Fruit fly (Drosophila melanogaster): ENCODE results near the gene mnb.
A peak's percentile ranks its signal among the peaks of the same experiment; 100 is the strongest.

mnb gene

dm6 chrX:17878632-17879033 lies 8.4 kb downstream of the mnb start (continued):
- TF ChIP-seq CG32532 (GFP tag; IDR thresholded peaks at IDR 0.05) (peak; percentile 41; the same call in 1 of the 2 replicates), CG13123 (GFP tag; optimal IDR thresholded peaks at IDR 0.05) (no peak), CG10274 (GFP tag; optimal IDR thresholded peaks at IDR 0.05) (no peak), kah (GFP tag; optimal IDR thresholded peaks at IDR 0.05) (no peak), CG34376 (GFP tag; optimal IDR thresholded peaks at IDR 0.05) (no peak), ewg (GFP tag; optimal IDR thresholded peaks at IDR 0.05) (peak; percentile 50), ash1 (GFP tag; optimal IDR thresholded peaks at IDR 0.05) (no peak), pnt (GFP tag; optimal IDR thresholded peaks at IDR 0.05) (no peak), sd (tag; optimal IDR thresholded peaks at IDR 0.05) (peak; percentile 48), ci (GFP tag; IDR thresholded peaks at IDR 0.05) (no peak), CG9727 (GFP tag; optimal IDR thresholded peaks at IDR 0.05) (peak; percentile 25), Doc3 (GFP tag; IDR thresholded peaks at IDR 0.05; ENCODE audit: partially characterized antibody) (no peak), nom (GFP tag; optimal IDR thresholded peaks at IDR 0.05) (peak; percentile 67), CG10543 (GFP tag; optimal IDR thresholded peaks at IDR 0.05) (peak; percentile 21), Tbp (GFP tag; optimal IDR thresholded peaks at IDR 0.05) (no peak), Trl (optimal IDR thresholded peaks at IDR 0.05) (peak; percentile 86 to 91), Trl (GFP tag; optimal IDR thresholded peaks at IDR 0.05) (no peak), sc (optimal IDR thresholded peaks at IDR 0.05) (no peak), sc (GFP tag; optimal IDR thresholded peaks at IDR 0.05) (no peak), Hr51 (GFP tag; optimal IDR thresholded peaks at IDR 0.05) (no peak), Hr78 (GFP tag; optimal IDR thresholded peaks at IDR 0.05) (peak in 1 of 2 experiments; percentile 85), CG10267 (tag; optimal IDR thresholded peaks at IDR 0.05) (no peak), org-1 (GFP tag; optimal IDR thresholded peaks at IDR 0.05) (no peak), lilli (GFP tag; optimal IDR thresholded peaks at IDR 0.05) (no peak), Adf1 (GFP tag; IDR thresholded peaks at IDR 0.05) (peak; percentile 69), CG4820 (GFP tag; optimal IDR thresholded peaks at IDR 0.05) (no peak), MBD-R2 (GFP tag; IDR thresholded peaks at IDR 0.05) (no peak), CG17186 (GFP tag; optimal IDR thresholded peaks at IDR 0.05) (peak; percentile 56), klu (GFP tag; IDR thresholded peaks at IDR 0.05) (no peak), so (GFP tag; IDR thresholded peaks at IDR 0.05) (no peak), Ravus (GFP tag; IDR thresholded peaks at IDR 0.05) (no peak), dm (GFP tag; optimal IDR thresholded peaks at IDR 0.05) (peak; percentile 26), corto (GFP tag; optimal IDR thresholded peaks at IDR 0.05) (peak; percentile 59), CG13287 (GFP tag; IDR thresholded peaks at IDR 0.05; ENCODE audit: partially characterized antibody) (peak; percentile 35; the same call in 1 of the 2 replicates), CG3163 (GFP tag; optimal IDR thresholded peaks at IDR 0.05) (peak; percentile 74), abd-A (tag; optimal IDR thresholded peaks at IDR 0.05) (no peak), cg (GFP tag; optimal IDR thresholded peaks at IDR 0.05) (peak; percentile 91), cwo (GFP tag; optimal IDR thresholded peaks at IDR 0.05) (peak; percentile 86), gsb (GFP tag; IDR thresholded peaks at IDR 0.05) (no peak), CG2202 (tag; optimal IDR thresholded peaks at IDR 0.05) (no peak), Rx (GFP tag; IDR thresholded peaks at IDR 0.05) (no peak), chinmo (GFP tag; IDR thresholded peaks at IDR 0.05; ENCODE audit: partially characterized antibody) (peak; percentile 96), Dll (GFP tag; IDR thresholded peaks at IDR 0.05; ENCODE audit: partially characterized antibody) (peak; percentile 10; the same call in 1 of the 4 replicates), CG7786 (GFP tag; optimal IDR thresholded peaks at IDR 0.05) (no peak), CG31388 (GFP tag; optimal IDR thresholded peaks at IDR 0.05) (no peak), CG4707 (GFP tag; optimal IDR thresholded peaks at IDR 0.05) (no peak), run (tag; optimal IDR thresholded peaks at IDR 0.05) (no peak), CG8478 (optimal IDR thresholded peaks at IDR 0.05) (peak; percentile 46), CG10366 (GFP tag; IDR thresholded peaks at IDR 0.05) (no peak), MTF-1 (GFP tag; optimal IDR thresholded peaks at IDR 0.05; ENCODE audit: borderline replicate concordance) (no peak), ato (GFP tag; IDR thresholded peaks at IDR 0.05; ENCODE audit: partially characterized antibody) (no peak)

All from whole organism, embryonic.